Worm (Caenorhabditis elegans) whole organism, L4/young adult: ENCODE results near the gene ebp-3.

Experiments used
- W03F9.2 ChIP-seq: fragments of 150-350 bp; optimal IDR thresholded peaks from 2 replicates; lab custom pipeline; 2014; ENCODE audit warnings: missing biosample characterization, missing genetic modification characterization
- dao-5 ChIP-seq: sonication (generic microtip); optimal IDR thresholded peaks from 2 replicates; lab custom pipeline; 2016; ENCODE audit warnings: missing genotype, missing genetic modification characterization, moderate library complexity, missing compliant biosample characterization
- him-1 ChIP-seq: sonication (generic microtip); optimal IDR thresholded peaks from 2 replicates; lab custom pipeline; 2016; ENCODE audit warnings: missing genotype, missing genetic modification reagents, missing genetic modification characterization, missing compliant biosample characterization

Gene ebp-3

ce11 chrV:18086174-18086661 lies 30.4 kb downstream of the ebp-3 start, which contains the start of gene Y59A8B.12:
Y59A8B.12 (minus strand) TSS chrV:18086224.
- TF ChIP-seq dao-5 (no peak), him-1 (tag; lab: Kevin White, UChicago) (no peak), W03F9.2 (tag; lab: Kevin White, UChicago) (no peak)

ce11 chrV:18086783-18087182 lies 31.0 kb downstream of the ebp-3 start, which contains the start of gene slr-2:
slr-2 (plus strand) TSS chrV:18087123.
- TF ChIP-seq W03F9.2 (tag; lab: Kevin White, UChicago) (no peak), dao-5 (no peak), him-1 (tag; lab: Kevin White, UChicago) (no peak)

ce11 chrV:18091216-18091615 lies 35.4 kb downstream of the ebp-3 start:
- TF ChIP-seq him-1 (tag; lab: Kevin White, UChicago) (no peak), dao-5 (no peak), W03F9.2 (tag; lab: Kevin White, UChicago) (no peak)

ce11 chrV:18093941-18094340 lies 38.2 kb downstream of the ebp-3 start:
- TF ChIP-seq W03F9.2 (tag; lab: Kevin White, UChicago) (no peak), him-1 (tag; lab: Kevin White, UChicago) (no peak), dao-5 (no peak)

- TF ChIP-seq W03F9.2 (tag; lab: Kevin White, UChicago) (no peak), dao-5 (no peak), him-1 (tag; lab: Kevin White, UChicago) (no peak)
These were observed 42.6 kb downstream of the ebp-3 start, which contains the start of gene par-4 for ce11 chrV:18098387-18098786. par-4 (plus strand) TSS chrV:18098687.

- TF ChIP-seq W03F9.2 (tag; lab: Kevin White, UChicago): no peak
- no peak for TF ChIP-seq dao-5
- TF ChIP-seq him-1 (tag; lab: Kevin White, UChicago): no peak
These were observed 50.3 kb downstream of the ebp-3 start for ce11 chrV:18106055-18106454.

ce11 chrV:18107969-18108368 lies 52.2 kb downstream of the ebp-3 start, which contains the start of gene Y37H2A.1:
Y37H2A.1 (plus strand) TSS chrV:18108269.
- TF ChIP-seq W03F9.2 (tag; lab: Kevin White, UChicago) (no peak), him-1 (tag; lab: Kevin White, UChicago) (no peak), dao-5 (no peak)

ce11 chrV:18109449-18109848 lies 53.7 kb downstream of the ebp-3 start:
- no peak for TF ChIP-seq W03F9.2 (tag; lab: Kevin White, UChicago)
- TF ChIP-seq dao-5: no peak
